Worm (Caenorhabditis elegans): Measurements from ENCODE around the gene rad-50.

Gene rad-50

ce11 chrV:12291587-12291986, 46.1 kb downstream of the rad-50 start, which contains the start of the genes srpa-68 and srh-16 (continued):
- TF ChIP-seq Y67H2A.10 (GFP tag; conservative IDR thresholded peaks at IDR 0.05) (no peak), F22D6.2 (tag; optimal IDR thresholded peaks at IDR 0.05) (peak; percentile 50), B0336.3 (GFP tag; IDR thresholded peaks at IDR 0.05) (peak; percentile 78), tlf-1 (GFP tag; optimal IDR thresholded peaks at IDR 0.05) (peak; percentile 80), attf-5 (GFP tag; optimal IDR thresholded peaks at IDR 0.05) (peak; percentile 73), F23B12.7 (tag; optimal IDR thresholded peaks at IDR 0.05; ENCODE audit: insufficient read depth) (peak; percentile 82), dox-1 (GFP tag; IDR thresholded peaks at IDR 0.05) (peak; percentile 90), akir-1 (GFP tag; optimal IDR thresholded peaks at IDR 0.05) (no peak), xnd-1 (tag; optimal IDR thresholded peaks at IDR 0.05) (peak; percentile 59), Y53F4B.3 (GFP tag; IDR thresholded peaks at IDR 0.05) (0 out of 2 replicates have a peak, but pooled peaks have one; percentile 25), attf-3 (GFP tag; conservative IDR thresholded peaks at IDR 0.05) (peak; percentile 80), ekl-4 (GFP tag; IDR thresholded peaks at IDR 0.05) (peak; percentile 84), Y95B8A.8 (GFP tag; IDR thresholded peaks at IDR 0.05) (no peak), rcor-1 (GFP tag; IDR thresholded peaks at IDR 0.05) (peak; percentile 89), snpc-1.3 (tag; optimal IDR thresholded peaks at IDR 0.05; ENCODE audit: insufficient read depth) (peak; percentile 65), lin-35 (GFP tag; optimal IDR thresholded peaks at IDR 0.05) (peak; percentile 74 to 97 (median 91)), ztf-22 (GFP tag; optimal IDR thresholded peaks at IDR 0.05) (no peak), pbrm-1 (GFP tag; IDR thresholded peaks at IDR 0.05) (peak; percentile 88), ama-1 (optimal IDR thresholded peaks at IDR 0.05) (no peak), ama-1 (GFP tag; optimal IDR thresholded peaks at IDR 0.05) (no peak), hlh-26 (GFP tag; conservative IDR thresholded peaks at IDR 0.05) (no peak), snpc-1.1 (tag; optimal IDR thresholded peaks at IDR 0.05; ENCODE audit: insufficient read depth) (peak; percentile 52), ZK185.1 (tag; optimal IDR thresholded peaks at IDR 0.05; ENCODE audit: poor library complexity, severe bottlenecking) (peak; percentile 66), ztf-3 (GFP tag; optimal IDR thresholded peaks at IDR 0.05) (no peak), let-607 (tag; optimal IDR thresholded peaks at IDR 0.05) (peak; percentile 82 to 94), D2030.7 (GFP tag; IDR thresholded peaks at IDR 0.05) (peak; percentile 52; the same call in 1 of the 2 replicates), hmg-20 (GFP tag; IDR thresholded peaks at IDR 0.05) (peak; percentile 87), F33H1.4 (GFP tag; IDR thresholded peaks at IDR 0.05) (peak; percentile 70), hsf-1 (GFP tag; IDR thresholded peaks at IDR 0.05) (no peak), madf-10 (tag; optimal IDR thresholded peaks at IDR 0.05) (peak; percentile 58), egrh-3 (GFP tag; IDR thresholded peaks at IDR 0.05) (0 out of 2 replicates have a peak, but pooled peaks have one; percentile 31), ztf-18 (tag; optimal IDR thresholded peaks at IDR 0.05) (peak; percentile 99), efl-1 (GFP tag; optimal IDR thresholded peaks at IDR 0.05) (peak; percentile 87), die-1 (tag; optimal IDR thresholded peaks at IDR 0.05) (peak; percentile 23), lsl-1 (GFP tag; optimal IDR thresholded peaks at IDR 0.05) (peak; percentile 68), F39B2.1 (GFP tag; IDR thresholded peaks at IDR 0.05) (0 out of 2 replicates have a peak, but pooled peaks have one; percentile 78)

ce11 chrV:12294091-12294490, 48.6 kb downstream of the rad-50 start:
- TF ChIP-seq ama-1 (optimal IDR thresholded peaks at IDR 0.05) (no peak), ama-1 (GFP tag; optimal IDR thresholded peaks at IDR 0.05) (no peak), attf-3 (GFP tag; conservative IDR thresholded peaks at IDR 0.05) (no peak), snpc-1.3 (tag; optimal IDR thresholded peaks at IDR 0.05; ENCODE audit: insufficient read depth) (no peak), egl-18 (GFP tag; IDR thresholded peaks at IDR 0.05) (no peak), cebp-2 (GFP tag; IDR thresholded peaks at IDR 0.05) (no peak), lir-1 (GFP tag; conservative IDR thresholded peaks at IDR 0.05) (no peak), athp-1 (tag; optimal IDR thresholded peaks at IDR 0.05) (no peak), aptf-2 (GFP tag; conservative IDR thresholded peaks at IDR 0.05) (no peak), hmg-20 (GFP tag; IDR thresholded peaks at IDR 0.05) (no peak), T26A5.8 (tag; optimal IDR thresholded peaks at IDR 0.05) (no peak), C06A6.2 (GFP tag; conservative IDR thresholded peaks at IDR 0.05) (no peak), ceh-40 (GFP tag; IDR thresholded peaks at IDR 0.05) (no peak), ceh-79 (tag; optimal IDR thresholded peaks at IDR 0.05) (no peak), akir-1 (GFP tag; optimal IDR thresholded peaks at IDR 0.05) (no peak), sdz-38 (tag; optimal IDR thresholded peaks at IDR 0.05) (no peak), lin-40 (tag; optimal IDR thresholded peaks at IDR 0.05) (no peak), mxl-1 (tag; optimal IDR thresholded peaks at IDR 0.05) (no peak), nhr-27 (tag; optimal IDR thresholded peaks at IDR 0.05) (no peak)

Measured in whole organism, young adult.